Fruit fly (Drosophila melanogaster): ENCODE data around the gene tal-3A.
A peak's percentile ranks its signal among the peaks of the same experiment; 100 is the strongest.

tal-3A gene

DNA sequence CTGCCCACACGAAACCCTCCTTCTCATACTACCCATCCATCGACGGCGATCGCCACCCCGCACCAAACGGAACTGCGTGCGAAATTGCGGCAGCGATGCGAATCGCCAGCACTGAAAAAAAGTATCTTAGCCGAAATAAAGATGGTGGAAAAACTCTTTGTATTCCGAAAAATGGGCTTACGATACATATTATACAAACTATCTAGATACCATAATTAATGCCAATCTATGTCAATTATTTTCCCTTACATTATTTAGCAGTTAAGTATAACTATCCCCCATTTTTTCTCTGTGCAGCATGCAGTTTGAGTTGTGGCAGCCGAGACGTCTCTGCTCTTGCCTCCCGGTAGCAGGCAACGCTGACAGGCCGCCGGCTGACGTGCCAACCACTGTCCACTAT is 48.9 kb downstream of the tal-3A start (continued):
- TF ChIP-seq Gug (GFP tag; IDR thresholded peaks at IDR 0.05) (no peak), svp (GFP tag) (peak; percentile 87), CG11762 (GFP tag; optimal IDR thresholded peaks at IDR 0.05; ENCODE audit: insufficient read depth) (peak; percentile 5), fd85E (GFP tag; optimal IDR thresholded peaks at IDR 0.05) (no peak), fd59A (GFP tag; optimal IDR thresholded peaks at IDR 0.05) (peak; percentile 55), CG6854 (GFP tag; optimal IDR thresholded peaks at IDR 0.05) (no peak), CG6163 (GFP tag; IDR thresholded peaks at IDR 0.05) (no peak), Sox15 (GFP tag; optimal IDR thresholded peaks at IDR 0.05) (no peak), CG10669 (GFP tag; optimal IDR thresholded peaks at IDR 0.05) (peak; percentile 49), pdm3 (GFP tag; optimal IDR thresholded peaks at IDR 0.05) (peak; percentile 67), CG31627 (GFP tag; optimal IDR thresholded peaks at IDR 0.05) (peak; percentile 56), spab (GFP tag; optimal IDR thresholded peaks at IDR 0.05) (peak; percentile 58), CG8319 (GFP tag; optimal IDR thresholded peaks at IDR 0.05) (peak; percentile 32), vri (GFP tag; optimal IDR thresholded peaks at IDR 0.05) (peak; percentile 43), dsx (GFP tag; optimal IDR thresholded peaks at IDR 0.05; ENCODE audit: poor library complexity, severe bottlenecking) (peak; percentile 56), CG9139 (GFP tag; optimal IDR thresholded peaks at IDR 0.05) (peak; percentile 32), Met (GFP tag; optimal IDR thresholded peaks at IDR 0.05) (peak; percentile 70), achi (GFP tag; optimal IDR thresholded peaks at IDR 0.05) (peak; percentile 70), Hr38 (GFP tag; optimal IDR thresholded peaks at IDR 0.05) (no peak), Blimp-1 (GFP tag; optimal IDR thresholded peaks at IDR 0.05) (no peak), CG4318 (GFP tag; optimal IDR thresholded peaks at IDR 0.05) (peak; percentile 55), CG10631 (GFP tag; optimal IDR thresholded peaks at IDR 0.05) (peak; percentile 76), CG6808 (GFP tag; optimal IDR thresholded peaks at IDR 0.05) (peak; percentile 62), eg (GFP tag; IDR thresholded peaks at IDR 0.05) (0 out of 3 replicates have a peak, but pooled peaks have one; percentile 31), Smox (GFP tag; optimal IDR thresholded peaks at IDR 0.05) (peak; percentile 53), Eip78C (GFP tag) (peak; percentile 95), Sox14 (GFP tag; optimal IDR thresholded peaks at IDR 0.05) (peak; percentile 74), CG7368 (GFP tag; optimal IDR thresholded peaks at IDR 0.05) (peak; percentile 4), OdsH (GFP tag; optimal IDR thresholded peaks at IDR 0.05) (peak; percentile 72), CG8632 (GFP tag; optimal IDR thresholded peaks at IDR 0.05) (peak; percentile 59), topi (GFP tag; optimal IDR thresholded peaks at IDR 0.05) (peak; percentile 59), esn (GFP tag; optimal IDR thresholded peaks at IDR 0.05) (peak; percentile 76), Ets21C (GFP tag; optimal IDR thresholded peaks at IDR 0.05) (peak; percentile 38), CG16779 (tag; optimal IDR thresholded peaks at IDR 0.05) (peak; percentile 47), Hr4 (GFP tag; optimal IDR thresholded peaks at IDR 0.05) (peak; percentile 77), CG3919 (GFP tag; optimal IDR thresholded peaks at IDR 0.05) (peak; percentile 67), Ets96B (tag; optimal IDR thresholded peaks at IDR 0.05) (peak; percentile 72), fkh (GFP tag; optimal IDR thresholded peaks at IDR 0.05) (no peak), CG3032 (tag; optimal IDR thresholded peaks at IDR 0.05) (peak; percentile 49)
